Worm (Caenorhabditis elegans) whole organism, young adult: ENCODE data around the gene Y67D8B.3.
"Not testable (repeated sequence)": the region's sequence is repeated elsewhere in the genome, so short reads cannot be mapped to it uniquely, and the experiment has no call there.

Source experiments
- B0019.2 ChIP-seq: fragments of 200-800 bp; sonication (Bioruptor generic); conservative IDR thresholded peaks from 2 replicates; pipeline ENCODE4 v1.3.6; 2022; ENCODE audit warnings: missing genetic modification reagents, missing genetic modification characterization, missing compliant biosample characterization
- B0336.3 ChIP-seq: fragments of 200-800 bp; sonication (Bioruptor generic); IDR thresholded peaks from 2 replicates; pipeline ENCODE4 v1.3.6; 2022; ENCODE audit warnings: missing genetic modification characterization, missing compliant biosample characterization
- C17E4.6 ChIP-seq: fragments of 200-800 bp; sonication (Bioruptor generic); IDR thresholded peaks from 2 replicates; pipeline ENCODE4 v1.3.6; 2022; ENCODE audit warnings: missing genetic modification reagents, missing genetic modification characterization, missing compliant biosample characterization
- D2030.7 ChIP-seq: fragments of 200-800 bp; sonication (Bioruptor generic); IDR thresholded peaks from 2 replicates; pipeline ENCODE4 v1.3.6; 2022; ENCODE audit warnings: missing genetic modification reagents, missing genetic modification characterization, missing compliant biosample characterization
- F52B5.7 ChIP-seq: sonication (generic microtip); optimal IDR thresholded peaks from 2 replicates; lab custom pipeline; 2016; ENCODE audit warnings: mild to moderate bottlenecking, missing genetic modification characterization, missing compliant biosample characterization
- F55B11.4 ChIP-seq: sonication (generic microtip); optimal IDR thresholded peaks from 2 replicates; lab custom pipeline; 2016; ENCODE audit warnings: missing compliant biosample characterization, missing genetic modification characterization, borderline replicate concordance; ENCODE audit not compliant: insufficient read depth
- K12H6.12 ChIP-seq: fragments of 200-800 bp; sonication (Bioruptor generic); optimal IDR thresholded peaks from 2 replicates; lab custom pipeline; 2018; ENCODE audit warnings: mild to moderate bottlenecking, missing genetic modification characterization, missing compliant biosample characterization
- Y67H2A.10 ChIP-seq: fragments of 200-800 bp; sonication (Bioruptor generic); conservative IDR thresholded peaks from 2 replicates; pipeline ENCODE4 v1.3.6; 2022; ENCODE audit warnings: missing genetic modification reagents, missing genetic modification characterization, missing compliant biosample characterization
- Y79H2A.3 ChIP-seq: fragments of 200-800 bp; sonication (Bioruptor generic); conservative IDR thresholded peaks from 2 replicates; pipeline ENCODE4 v1.3.6; 2022; ENCODE audit warnings: missing genetic modification reagents, missing genetic modification characterization, missing compliant biosample characterization
- cebp-1 ChIP-seq, 2 experiments: fragments of 200-800 bp in 1 of 2; sonication (Bioruptor generic) in 1 of 2; sonication (generic microtip) in 1 of 2; IDR thresholded peaks in 1 of 2; optimal IDR thresholded peaks in 1 of 2; 2 replicates each; pipeline versions ENCODE4 v1.3.6 to Lab custom; 2017 to 2022; ENCODE audit warnings: missing compliant biosample characterization in 2 of 2, missing genetic modification characterization in 2 of 2, mild to moderate bottlenecking in 1 of 2, missing genetic modification reagents in 1 of 2, moderate library complexity in 1 of 2
- ceh-58 ChIP-seq: fragments of 200-800 bp; sonication (Bioruptor generic); IDR thresholded peaks from 2 replicates; pipeline ENCODE4 v1.3.6; 2022; ENCODE audit warnings: missing genetic modification characterization, missing compliant biosample characterization
- ceh-91 ChIP-seq: fragments of 200-800 bp; sonication (Bioruptor generic); IDR thresholded peaks from 2 replicates; pipeline ENCODE4 v1.3.6; 2022; ENCODE audit warnings: missing genetic modification reagents, missing genetic modification characterization, missing compliant biosample characterization
- dpl-1 ChIP-seq: fragments of 150-350 bp; optimal IDR thresholded peaks from 2 replicates; lab custom pipeline; 2014; ENCODE audit warnings: missing biosample characterization, missing genetic modification reagents, missing genetic modification characterization
- ekl-4 ChIP-seq: fragments of 200-800 bp; sonication (Bioruptor generic); IDR thresholded peaks from 2 replicates; pipeline ENCODE4 v1.3.6; 2022; ENCODE audit warnings: missing genetic modification reagents, missing genetic modification characterization, missing compliant biosample characterization
- ets-4 ChIP-seq: fragments of 200-800 bp; sonication (Bioruptor generic); optimal IDR thresholded peaks from 2 replicates; lab custom pipeline; 2018; ENCODE audit warnings: mild to moderate bottlenecking, missing genetic modification characterization, missing compliant biosample characterization
- fkh-3 ChIP-seq: sonication (generic microtip); optimal IDR thresholded peaks from 2 replicates; lab custom pipeline; 2016; ENCODE audit warnings: mild to moderate bottlenecking, missing genetic modification characterization, missing compliant biosample characterization
- let-526 ChIP-seq: fragments of 200-800 bp; sonication (Bioruptor generic); IDR thresholded peaks from 2 replicates; pipeline ENCODE4 v1.3.6; 2022; ENCODE audit warnings: missing genetic modification reagents, missing genetic modification characterization, missing compliant biosample characterization
- lin-26 ChIP-seq: fragments of 200-800 bp; sonication (Bioruptor generic); IDR thresholded peaks from 2 replicates; pipeline ENCODE4 v1.3.6; 2022; ENCODE audit warnings: missing genetic modification reagents, missing genetic modification characterization, missing compliant biosample characterization
- lsl-1 ChIP-seq: fragments of 200-800 bp; sonication (Bioruptor generic); optimal IDR thresholded peaks from 2 replicates; lab custom pipeline; 2018; ENCODE audit warnings: mild to moderate bottlenecking, missing genetic modification characterization, moderate library complexity, missing compliant biosample characterization
- madf-10 ChIP-seq: sonication (generic microtip); optimal IDR thresholded peaks from 2 replicates; lab custom pipeline; 2016; ENCODE audit warnings: mild to moderate bottlenecking, missing genetic modification characterization, missing compliant biosample characterization
- madf-6 ChIP-seq: fragments of 200-800 bp; sonication (Bioruptor generic); IDR thresholded peaks from 2 replicates; pipeline ENCODE4 v1.3.6; 2022; ENCODE audit warnings: missing genetic modification reagents, missing genetic modification characterization, missing compliant biosample characterization
- mel-28 ChIP-seq: sonication (generic microtip); optimal IDR thresholded peaks from 2 replicates; lab custom pipeline; 2016; ENCODE audit warnings: borderline replicate concordance, mild to moderate bottlenecking, missing genetic modification characterization, missing compliant biosample characterization
- nfyb-1 ChIP-seq: fragments of 200-800 bp; sonication (Bioruptor generic); IDR thresholded peaks from 2 replicates; pipeline ENCODE4 v1.3.6; 2022; ENCODE audit warnings: missing genetic modification reagents, missing genetic modification characterization, missing compliant biosample characterization
- nhr-120 ChIP-seq: fragments of 200-800 bp; sonication (Bioruptor generic); IDR thresholded peaks from 2 replicates; pipeline ENCODE4 v1.3.6; 2022; ENCODE audit warnings: missing genetic modification characterization, missing compliant biosample characterization
- nhr-27 ChIP-seq: fragments of 200-800 bp; sonication (Bioruptor generic); optimal IDR thresholded peaks from 2 replicates; lab custom pipeline; 2018; ENCODE audit warnings: mild to moderate bottlenecking, missing genetic modification characterization, moderate library complexity, missing compliant biosample characterization
- nhr-80 ChIP-seq: sonication (generic microtip); optimal IDR thresholded peaks from 2 replicates; lab custom pipeline; 2016; ENCODE audit warnings: missing genetic modification characterization, missing compliant biosample characterization
- snpc-1.1 ChIP-seq: sonication (generic microtip); optimal IDR thresholded peaks from 2 replicates; lab custom pipeline; 2017; ENCODE audit warnings: missing genetic modification characterization, mild to moderate bottlenecking, missing compliant biosample characterization, antibody characterized with exemption, moderate library complexity, missing genotype, missing genetic modification reagents; ENCODE audit not compliant: insufficient read depth
- tlf-1 ChIP-seq: fragments of 200-800 bp; sonication (Bioruptor generic); optimal IDR thresholded peaks from 2 replicates; lab custom pipeline; 2018; ENCODE audit warnings: mild to moderate bottlenecking, missing genetic modification characterization, missing compliant biosample characterization
- zfh-2 ChIP-seq: fragments of 200-800 bp; sonication (Bioruptor generic); conservative IDR thresholded peaks from 2 replicates; pipeline ENCODE4 v1.3.6; 2022; ENCODE audit warnings: missing genetic modification reagents, missing genetic modification characterization, missing compliant biosample characterization
- ztf-25 ChIP-seq: fragments of 200-800 bp; sonication (Bioruptor generic); IDR thresholded peaks from 2 replicates; pipeline ENCODE4 v1.3.6; 2022; ENCODE audit warnings: missing genetic modification reagents, missing genetic modification characterization, missing compliant biosample characterization
- ztf-3 ChIP-seq: fragments of 200-800 bp; sonication (Bioruptor generic); optimal IDR thresholded peaks from 2 replicates; lab custom pipeline; 2018; ENCODE audit warnings: mild to moderate bottlenecking, missing genetic modification characterization, missing compliant biosample characterization
- ztf-6 ChIP-seq: fragments of 200-800 bp; sonication (Bioruptor generic); IDR thresholded peaks from 2 replicates; pipeline ENCODE4 v1.3.6; 2022; ENCODE audit warnings: missing genetic modification reagents, missing genetic modification characterization, missing compliant biosample characterization

Y67D8B.3 gene

DNA sequence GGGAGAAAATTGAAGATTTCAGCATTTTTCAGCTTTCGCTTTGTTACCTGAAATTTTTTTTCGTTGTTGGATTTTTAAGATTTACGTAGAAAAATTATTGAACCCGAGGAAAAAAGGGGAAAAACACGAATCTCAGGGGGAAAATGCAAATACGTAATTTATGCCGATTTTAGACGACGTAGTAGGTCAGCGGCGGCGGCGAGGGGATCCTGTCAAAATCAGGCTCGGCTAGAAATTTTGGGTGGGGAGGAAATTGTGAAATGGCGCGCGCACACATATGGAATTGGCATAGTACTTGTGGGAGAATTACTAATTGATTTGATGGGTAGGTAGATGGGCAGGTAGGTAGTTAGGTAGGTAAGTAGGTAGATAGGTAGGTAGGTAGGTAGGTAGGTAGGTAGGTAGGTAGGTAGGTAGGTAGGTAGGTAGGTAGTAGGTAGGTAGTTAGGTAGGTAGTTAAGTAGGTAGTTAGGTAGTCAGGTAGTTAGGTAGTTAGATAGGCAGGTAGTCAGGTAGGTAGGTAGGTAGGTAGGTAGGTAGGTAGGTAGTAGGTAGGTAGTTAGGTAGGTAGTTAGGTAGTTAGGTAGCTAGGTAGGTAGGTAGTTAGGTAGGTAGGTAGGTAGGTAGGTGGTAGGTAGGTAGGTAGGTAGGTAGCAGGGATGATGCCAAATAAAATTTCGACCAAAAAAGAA, 25.8 kb downstream of the Y67D8B.3 start, which contains the start of gene nlp-81:
Gene nlp-81 (minus strand): TSS at position 51 of the 692 bp plus-strand sequence.
- TF ChIP-seq zfh-2 (GFP tag; lab: Robert Waterston, UW) (no peak), madf-10 (tag; lab: Kevin White, UChicago) (no peak), lsl-1 (no peak), nhr-27 (tag; lab: Kevin White, UChicago) (no peak), madf-6 (GFP tag; lab: Robert Waterston, UW) (no peak), B0336.3 (GFP tag; lab: Robert Waterston, UW) (no peak)

ce11 chrIV:3172510-3172909, 29.5 kb downstream of the Y67D8B.3 start, which contains the start of gene Y67D8B.1:
Gene Y67D8B.1, minus strand, starts transcription at chrIV:3172610.
- not testable (repeated sequence) for TF ChIP-seq F55B11.4 (tag; lab: Kevin White, UChicago); ceh-58 (GFP tag; lab: Robert Waterston, UW); ztf-25 (GFP tag; lab: Robert Waterston, UW)

- TF ChIP-seq K12H6.12 (tag; lab: Kevin White, UChicago) (peak; percentile 4), ztf-6 (GFP tag; lab: Robert Waterston, UW) (no peak), Y79H2A.3 (GFP tag; lab: Robert Waterston, UW) (no peak), D2030.7 (no peak), cebp-1 (GFP tag; IDR thresholded peaks at IDR 0.05; lab: Robert Waterston, UW) (no peak), cebp-1 (tag; optimal IDR thresholded peaks at IDR 0.05; lab: Kevin White, UChicago) (peak; percentile 7), nhr-80 (tag; lab: Kevin White, UChicago) (no peak), snpc-1.1 (tag; lab: Kevin White, UChicago) (no peak), nhr-120 (no peak), Y67H2A.10 (GFP tag; lab: Robert Waterston, UW) (no peak), tlf-1 (no peak), F52B5.7 (tag; lab: Kevin White, UChicago) (no peak), let-526 (GFP tag; lab: Robert Waterston, UW) (no peak), fkh-3 (no peak), dpl-1 (GFP tag; lab: Kevin White, UChicago) (no peak), lin-26 (GFP tag; lab: Robert Waterston, UW) (no peak), ets-4 (no peak)
- TF ChIP-seq, all 124 proteins: peak for 2
These were observed 33.3 kb downstream of the Y67D8B.3 start for ce11 chrIV:3168656-3169216.

- no peak for TF ChIP-seq ztf-3
- TF ChIP-seq ekl-4 = no peak
- TF ChIP-seq ceh-91 (GFP tag; lab: Robert Waterston, UW) = no peak
- no peak for TF ChIP-seq B0019.2 (GFP tag; lab: Robert Waterston, UW)
- no peak for TF ChIP-seq mel-28 (tag; lab: Kevin White, UChicago)
- TF ChIP-seq C17E4.6 (GFP tag; lab: Robert Waterston, UW) = no peak
- TF ChIP-seq nfyb-1 (GFP tag; lab: Robert Waterston, UW) = 0 out of 2 replicates have a peak, but pooled peaks have one; percentile 32
- TF ChIP-seq nhr-80 (tag; lab: Kevin White, UChicago) = peak; percentile 68
- no peak for TF ChIP-seq D2030.7
These were observed 35.1 kb downstream of the Y67D8B.3 start for ce11 chrIV:3166896-3167295.
